Fruit fly (Drosophila melanogaster) Kc167 (cell line): ENCODE data around the gene CG12010.

Experiments
- Sin3A ChIP-seq: fragments of >200 bp; optimal IDR thresholded peaks from 2 replicates; lab custom pipeline; 2018; ENCODE audit warnings: missing external identifiers
- ttk ChIP-seq: sonication (Bioruptor generic); optimal IDR thresholded peaks from 2 replicates; lab custom pipeline; 2017; ENCODE audit warnings: missing external identifiers

DNA sequence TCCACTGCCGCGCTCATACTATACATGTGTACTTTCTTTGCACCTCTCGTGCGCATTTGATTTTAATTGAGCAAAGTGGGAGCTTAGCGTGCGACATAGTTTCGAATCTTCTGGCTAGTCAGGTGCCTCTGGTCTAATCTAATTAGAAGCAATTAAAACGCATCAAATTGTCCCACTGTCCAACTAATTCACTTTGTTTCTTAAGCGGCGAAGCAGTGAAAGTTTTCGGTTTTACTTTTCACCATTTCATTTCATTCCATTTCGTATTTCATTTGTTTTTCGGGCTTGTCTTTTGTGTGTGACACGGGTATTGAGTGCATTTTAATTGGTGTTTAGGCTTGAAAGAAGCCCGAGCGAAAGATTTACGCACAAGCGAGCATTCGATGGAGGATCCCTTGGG, 21.6 kb upstream of the CG12010 start:
- TF ChIP-seq Sin3A (lab: Kevin White, UChicago) (no peak), ttk (lab: Kevin White, UChicago) (no peak)
